Worm (Caenorhabditis elegans) whole organism, L4 larva: Measurements from ENCODE around the gene srt-23.

Source experiments
- T20F7.1 ChIP-seq: fragments of 200-800 bp; sonication (Bioruptor generic); optimal IDR thresholded peaks from 2 replicates; lab custom pipeline; 2018; ENCODE audit warnings: mild to moderate bottlenecking, missing genetic modification characterization, missing compliant biosample characterization
- snpc-4 ChIP-seq: fragments of 150-350 bp; optimal IDR thresholded peaks from 2 replicates; lab custom pipeline; 2014; ENCODE audit warnings: missing biosample characterization, missing genetic modification characterization
- unc-62 ChIP-seq, 3 experiments: fragments of 150-350 bp in 1 of 3; sonication (generic microtip); optimal IDR thresholded peaks in 2 of 3; peaks in 1 of 3; 1 replicate in 1 of 3; 2 replicates in 2 of 3; lab custom pipeline; 2014 to 2017; ENCODE audit warnings: missing biosample characterization in 3 of 3, missing genetic modification characterization in 3 of 3, missing genetic modification reagents in 3 of 3, missing genotype in 1 of 3
- zfp-3 ChIP-seq: fragments of 200-800 bp; sonication (Bioruptor generic); conservative IDR thresholded peaks from 2 replicates; pipeline ENCODE4 v1.3.6; 2022; ENCODE audit warnings: missing genetic modification reagents, missing genetic modification characterization, missing compliant biosample characterization

DNA sequence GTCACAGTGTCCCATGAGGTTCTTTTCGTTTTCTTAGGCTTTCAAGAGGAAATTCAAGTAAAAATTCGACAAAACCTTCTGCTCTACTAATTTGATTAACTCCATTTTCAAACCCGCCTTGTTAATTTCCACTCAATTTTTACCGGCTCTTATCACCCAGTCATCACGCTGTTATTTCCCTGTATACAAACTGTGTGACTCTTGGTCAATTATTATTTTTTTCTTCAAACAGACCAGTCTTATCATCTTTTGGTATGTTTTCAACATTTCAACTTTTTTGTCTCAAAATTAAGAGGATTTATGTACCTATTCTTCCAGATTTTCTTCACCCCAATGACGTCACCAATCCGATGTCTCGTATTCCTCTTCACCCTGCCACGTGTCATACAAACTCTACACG, 22.0 kb downstream of the srt-23 start, which contains the start of gene ugt-52:
- no peak for TF ChIP-seq snpc-4 (tag; lab: Kevin White, UChicago)
- no peak for TF ChIP-seq T20F7.1 (GFP tag; lab: Kevin White, UChicago)
- no peak for TF ChIP-seq unc-62 (GFP tag; optimal IDR thresholded peaks at IDR 0.05 in 1 of 2; lab: Kevin White, UChicago)
- no peak for TF ChIP-seq unc-62 (tag; optimal IDR thresholded peaks at IDR 0.05; lab: Kevin White, UChicago)
- no peak for TF ChIP-seq zfp-3 (GFP tag; lab: Robert Waterston, UW)
